Worm (Caenorhabditis elegans) whole organism, L1 larva: ENCODE measurements around the gene xbx-9.

Experiments used
- C04F5.9 ChIP-seq: sonication (generic microtip); optimal IDR thresholded peaks from 2 replicates; lab custom pipeline; 2016; ENCODE audit warnings: missing genetic modification characterization, missing compliant biosample characterization
- F16B12.6 ChIP-seq: fragments of 150-350 bp; optimal IDR thresholded peaks from 2 replicates; lab custom pipeline; 2014; ENCODE audit warnings: missing biosample characterization, missing genetic modification characterization
- Y116A8C.19 ChIP-seq: sonication (generic microtip); optimal IDR thresholded peaks from 2 replicates; lab custom pipeline; 2016; ENCODE audit warnings: missing compliant biosample characterization, missing genetic modification characterization, borderline replicate concordance
- aha-1 ChIP-seq: fragments of 150-350 bp; optimal IDR thresholded peaks from 2 replicates; lab custom pipeline; 2014; ENCODE audit warnings: missing biosample characterization, missing genetic modification characterization
- ama-1 ChIP-seq: fragments of 150-350 bp; optimal IDR thresholded peaks from 2 replicates; lab custom pipeline; 2014
- blmp-1 ChIP-seq: fragments of 150-350 bp; optimal IDR thresholded peaks from 2 replicates; lab custom pipeline; 2014; ENCODE audit warnings: missing biosample characterization, missing genetic modification characterization
- ceh-8 ChIP-seq: fragments of 200-800 bp; sonication (Bioruptor generic); optimal IDR thresholded peaks from 2 replicates; lab custom pipeline; 2018; ENCODE audit warnings: mild to moderate bottlenecking, missing genetic modification characterization, moderate library complexity, missing compliant biosample characterization
- ceh-82 ChIP-seq, 3 experiments: fragments of 150-350 bp in 1 of 3; sonication (generic microtip) in 2 of 3; optimal IDR thresholded peaks; 2 replicates each; lab custom pipeline; 2014 to 2017; ENCODE audit warnings: missing biosample characterization in 3 of 3, missing genetic modification characterization in 3 of 3
- ceh-90 ChIP-seq: sonication (generic microtip); optimal IDR thresholded peaks from 2 replicates; lab custom pipeline; 2016; ENCODE audit warnings: missing genetic modification characterization, missing compliant biosample characterization
- ces-1 ChIP-seq: fragments of 150-350 bp; optimal IDR thresholded peaks from 2 replicates; lab custom pipeline; 2014; ENCODE audit warnings: missing biosample characterization, missing genetic modification reagents, missing genetic modification characterization
- dpl-1 ChIP-seq, 3 experiments: fragments of 150-350 bp in 2 of 3; sonication (generic microtip) in 1 of 3; optimal IDR thresholded peaks; 2 replicates each; lab custom pipeline; 2014 to 2017; ENCODE audit warnings: missing biosample characterization in 3 of 3, missing genetic modification characterization in 3 of 3, missing genetic modification reagents in 3 of 3
- dsc-1 ChIP-seq: sonication (generic microtip); optimal IDR thresholded peaks from 2 replicates; lab custom pipeline; 2016; ENCODE audit warnings: mild to moderate bottlenecking, missing genetic modification characterization, missing compliant biosample characterization
- efl-1 ChIP-seq, 4 experiments: fragments of 150-350 bp; optimal IDR thresholded peaks in 3 of 4; peaks in 1 of 4; 1 replicate in 1 of 4; 2 replicates in 3 of 4; lab custom pipeline; 2014; ENCODE audit warnings: missing biosample characterization in 2 of 4, missing genetic modification characterization in 2 of 4, missing genetic modification reagents in 2 of 4
- egl-13 ChIP-seq: sonication (generic microtip); optimal IDR thresholded peaks from 2 replicates; lab custom pipeline; 2016; ENCODE audit warnings: missing genotype, missing genetic modification reagents, missing genetic modification characterization, missing compliant biosample characterization
- elt-2 ChIP-seq: sonication (generic microtip); optimal IDR thresholded peaks from 2 replicates; lab custom pipeline; 2016; ENCODE audit warnings: missing genetic modification characterization, mild to moderate bottlenecking, inconsistent platforms, missing compliant biosample characterization, missing genetic modification reagents
- fkh-8 ChIP-seq: sonication (generic microtip); optimal IDR thresholded peaks from 2 replicates; lab custom pipeline; 2016; ENCODE audit warnings: mild to moderate bottlenecking, missing genetic modification characterization, missing compliant biosample characterization
- grh-1 ChIP-seq: fragments of 200-800 bp; sonication (Bioruptor generic); IDR thresholded peaks from 2 replicates; pipeline ENCODE4 v1.3.6; 2022; ENCODE audit warnings: missing genetic modification reagents, missing genetic modification characterization, missing compliant biosample characterization
- hlh-17 ChIP-seq: fragments of 200-800 bp; sonication (Bioruptor generic); optimal IDR thresholded peaks from 2 replicates; lab custom pipeline; 2018; ENCODE audit warnings: missing genetic modification characterization, mild to moderate bottlenecking, missing compliant biosample characterization, moderate library complexity, borderline replicate concordance
- irx-1 ChIP-seq: sonication (generic microtip); optimal IDR thresholded peaks from 2 replicates; lab custom pipeline; 2016; ENCODE audit warnings: missing genetic modification characterization, missing compliant biosample characterization
- lin-39 ChIP-seq: fragments of 150-350 bp; optimal IDR thresholded peaks from 2 replicates; lab custom pipeline; 2014; ENCODE audit warnings: missing biosample characterization, missing genetic modification reagents, missing genetic modification characterization
- lir-3 ChIP-seq: sonication (generic microtip); optimal IDR thresholded peaks from 2 replicates; lab custom pipeline; 2016; ENCODE audit warnings: mild to moderate bottlenecking, missing genetic modification characterization, moderate library complexity, missing compliant biosample characterization; ENCODE audit not compliant: poor library complexity
- mab-9 ChIP-seq: fragments of 200-800 bp; sonication (Bioruptor generic); IDR thresholded peaks from 2 replicates; pipeline ENCODE4 v1.3.6; 2022; ENCODE audit warnings: missing genetic modification reagents, missing genetic modification characterization, missing compliant biosample characterization
- mdl-1 ChIP-seq, 2 experiments: fragments of 150-350 bp; optimal IDR thresholded peaks; 2 replicates each; lab custom pipeline; 2014 to 2017; ENCODE audit warnings: missing biosample characterization in 2 of 2, missing genetic modification characterization in 2 of 2, inconsistent platforms in 1 of 2
- mep-1 ChIP-seq: fragments of 150-350 bp; optimal IDR thresholded peaks from 2 replicates; lab custom pipeline; 2014; ENCODE audit warnings: missing biosample characterization, missing genetic modification characterization
- nhr-20 ChIP-seq: sonication (generic microtip); optimal IDR thresholded peaks from 2 replicates; lab custom pipeline; 2016; ENCODE audit warnings: mild to moderate bottlenecking, missing genetic modification characterization, missing compliant biosample characterization
- nhr-237 ChIP-seq: fragments of 150-350 bp; optimal IDR thresholded peaks from 2 replicates; lab custom pipeline; 2014; ENCODE audit warnings: missing biosample characterization, missing genetic modification characterization
- nhr-47 ChIP-seq: sonication (generic microtip); optimal IDR thresholded peaks from 2 replicates; lab custom pipeline; 2016; ENCODE audit warnings: mild to moderate bottlenecking, missing genetic modification characterization, moderate library complexity, missing compliant biosample characterization
- nhr-84 ChIP-seq: sonication (generic microtip); optimal IDR thresholded peaks from 2 replicates; lab custom pipeline; 2017; ENCODE audit warnings: missing biosample characterization, missing genetic modification characterization
- nhr-85 ChIP-seq: sonication (generic microtip); peaks from one replicate; lab custom pipeline; 2016; ENCODE audit warnings: missing genetic modification characterization, inconsistent platforms, missing compliant biosample characterization
- rnt-1 ChIP-seq: sonication (generic microtip); optimal IDR thresholded peaks from 2 replicates; lab custom pipeline; 2016; ENCODE audit warnings: mild to moderate bottlenecking, missing genetic modification characterization, moderate library complexity, missing compliant biosample characterization
- skn-1 ChIP-seq: fragments of 150-350 bp; optimal IDR thresholded peaks from 2 replicates; lab custom pipeline; 2014; ENCODE audit warnings: missing biosample characterization, missing genetic modification characterization
- snpc-4 ChIP-seq: fragments of 150-350 bp; optimal IDR thresholded peaks from 2 replicates; lab custom pipeline; 2014; ENCODE audit warnings: missing biosample characterization, missing genetic modification characterization
- snu-23 ChIP-seq: sonication (generic microtip); optimal IDR thresholded peaks from 2 replicates; lab custom pipeline; 2016; ENCODE audit warnings: missing genetic modification characterization, missing compliant biosample characterization
- sup-37 ChIP-seq: fragments of 200-800 bp; sonication (Bioruptor generic); optimal IDR thresholded peaks from 2 replicates; lab custom pipeline; 2018; ENCODE audit warnings: mild to moderate bottlenecking, missing genetic modification characterization, missing compliant biosample characterization
- tbx-2 ChIP-seq: sonication (generic microtip); optimal IDR thresholded peaks from 2 replicates; lab custom pipeline; 2016; ENCODE audit warnings: missing genetic modification characterization, missing compliant biosample characterization
- tlp-1 ChIP-seq: fragments of 150-350 bp; optimal IDR thresholded peaks from 2 replicates; lab custom pipeline; 2014; ENCODE audit warnings: missing biosample characterization, missing genetic modification characterization
- unc-130 ChIP-seq: fragments of 150-350 bp; optimal IDR thresholded peaks from 2 replicates; lab custom pipeline; 2017; ENCODE audit warnings: missing biosample characterization, missing genetic modification characterization, inconsistent platforms
- xbp-1 ChIP-seq: sonication (generic microtip); optimal IDR thresholded peaks from 2 replicates; lab custom pipeline; 2016; ENCODE audit warnings: missing genetic modification characterization, missing compliant biosample characterization
- zag-1 ChIP-seq: fragments of 150-350 bp; optimal IDR thresholded peaks from 2 replicates; lab custom pipeline; 2014; ENCODE audit warnings: missing biosample characterization, missing genetic modification characterization
- zip-4 ChIP-seq: fragments of 200-800 bp; sonication (Bioruptor generic); optimal IDR thresholded peaks from 2 replicates; lab custom pipeline; 2018; ENCODE audit warnings: mild to moderate bottlenecking, missing genetic modification characterization, moderate library complexity, missing compliant biosample characterization
- ztf-11 ChIP-seq, 2 experiments: sonication (generic microtip); optimal IDR thresholded peaks; 2 replicates each; lab custom pipeline; 2016 to 2017; ENCODE audit warnings: missing genetic modification characterization in 2 of 2, missing biosample characterization in 1 of 2, missing compliant biosample characterization in 1 of 2
- ztf-4 ChIP-seq: fragments of 150-350 bp; optimal IDR thresholded peaks from 2 replicates; lab custom pipeline; 2014; ENCODE audit warnings: missing biosample characterization, missing genetic modification characterization

xbx-9 gene

DNA sequence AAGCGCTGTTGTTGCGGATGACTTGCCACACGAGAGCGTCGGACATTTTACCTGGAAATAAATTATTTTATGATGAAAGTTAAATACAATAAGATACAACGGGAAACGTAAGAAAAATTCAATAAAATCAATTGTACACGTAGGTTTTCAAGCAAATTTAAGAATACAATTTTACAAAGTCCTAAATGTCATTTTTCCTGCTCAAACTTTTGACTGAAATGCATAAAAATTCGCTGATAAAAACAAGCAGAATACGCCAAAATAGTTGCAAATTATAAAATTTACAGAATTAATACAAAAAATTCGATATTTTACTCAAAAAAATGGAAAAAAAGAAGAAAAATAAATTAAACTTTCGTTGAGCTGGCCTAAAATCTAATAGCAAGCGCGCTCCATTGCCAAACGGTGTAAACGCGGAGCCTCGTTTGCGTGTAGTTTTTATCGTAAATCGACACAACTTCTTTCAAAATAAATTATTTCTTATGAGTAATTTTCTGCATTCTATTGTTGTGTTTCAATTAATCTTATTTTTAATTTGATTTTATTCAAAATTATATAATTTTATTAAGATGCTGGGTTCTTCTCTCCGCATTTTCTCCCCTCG lies 5.8 kb upstream of the xbx-9 start, which contains the start of the genes rpl-28 and mrpl-49 (continued):
- peak; percentile 97 for TF ChIP-seq mep-1
- TF ChIP-seq tlp-1 (tag; lab: Kevin White, UChicago) = no peak
- TF ChIP-seq irx-1 (tag; lab: Kevin White, UChicago) = peak; percentile 76
- no peak for TF ChIP-seq nhr-84 (tag; lab: Kevin White, UChicago)
- TF ChIP-seq ama-1 (lab: Kevin White, UChicago) = no peak
- TF ChIP-seq nhr-20 (tag; lab: Kevin White, UChicago) = peak; percentile 92
- TF ChIP-seq grh-1 (GFP tag; lab: Robert Waterston, UW) = peak; percentile 72
- peak; percentile 93 for TF ChIP-seq skn-1
- no peak for TF ChIP-seq aha-1 (tag; lab: Kevin White, UChicago)
- peak in 1 of 2 experiments; percentile 41 for TF ChIP-seq ztf-11 (tag; optimal IDR thresholded peaks at IDR 0.05; lab: Kevin White, UChicago)
- TF ChIP-seq dpl-1 (GFP tag; optimal IDR thresholded peaks at IDR 0.05; lab: Kevin White, UChicago) = peak; percentile 80 to 87 (median 83)
- TF ChIP-seq lin-39 (tag; lab: Kevin White, UChicago) = peak; percentile 78
- TF ChIP-seq snu-23 = peak; percentile 93
- peak; percentile 92 to 93 (median 93) for TF ChIP-seq ceh-82 (tag; optimal IDR thresholded peaks at IDR 0.05; lab: Kevin White, UChicago)
- peak; percentile 1 for TF ChIP-seq zip-4 (GFP tag; lab: Kevin White, UChicago)
- TF ChIP-seq lir-3 (tag; lab: Kevin White, UChicago) = peak; percentile 71
- peak in 1 of 2 experiments; percentile 88 for TF ChIP-seq mdl-1 (tag; optimal IDR thresholded peaks at IDR 0.05; lab: Kevin White, UChicago)
- peak; percentile 61 for TF ChIP-seq C04F5.9
- TF ChIP-seq nhr-237 (tag; lab: Kevin White, UChicago) = peak; percentile 65
- peak; percentile 25 for TF ChIP-seq ztf-4 (tag; lab: Kevin White, UChicago)
- peak; percentile 65 for TF ChIP-seq egl-13 (tag; lab: Kevin White, UChicago)
- TF ChIP-seq unc-130 (tag; lab: Kevin White, UChicago) = peak; percentile 85
- TF ChIP-seq elt-2 (tag; lab: Kevin White, UChicago) = peak; percentile 33
- no peak for TF ChIP-seq hlh-17 (GFP tag; lab: Kevin White, UChicago)
- TF ChIP-seq rnt-1 = peak; percentile 84
- TF ChIP-seq F16B12.6 (tag; lab: Kevin White, UChicago) = peak; percentile 62
- TF ChIP-seq zag-1 = peak; percentile 48
- peak; percentile 56 for TF ChIP-seq ceh-8
- TF ChIP-seq mab-9 (GFP tag; lab: Robert Waterston, UW) = 0 out of 2 replicates have a peak, but pooled peaks have one; percentile 8
- peak; percentile 86 to 87 for TF ChIP-seq efl-1 (optimal IDR thresholded peaks at IDR 0.05; lab: Kevin White, UChicago)
- TF ChIP-seq efl-1 (GFP tag; optimal IDR thresholded peaks at IDR 0.05 in 1 of 2; lab: Kevin White, UChicago) = peak; percentile 84 to 98
- TF ChIP-seq dsc-1 (tag; lab: Kevin White, UChicago) = peak; percentile 71
- peak; percentile 89 for TF ChIP-seq xbp-1 (tag; lab: Kevin White, UChicago)
- no peak for TF ChIP-seq sup-37
- no peak for TF ChIP-seq Y116A8C.19 (tag; lab: Kevin White, UChicago)
- peak; percentile 90 for TF ChIP-seq nhr-47 (tag; lab: Kevin White, UChicago)
- peak; percentile 83 for TF ChIP-seq tbx-2 (tag; lab: Kevin White, UChicago)
- TF ChIP-seq ceh-90 (tag; lab: Kevin White, UChicago) = peak; percentile 61
- peak; percentile 89 for TF ChIP-seq snpc-4
- no peak for TF ChIP-seq ces-1 (GFP tag; lab: Kevin White, UChicago)
- TF ChIP-seq blmp-1 = peak; percentile 83
- peak; percentile 93 for TF ChIP-seq nhr-85
- peak; percentile 94 for TF ChIP-seq fkh-8 (tag; lab: Kevin White, UChicago)
